Fruit fly (Drosophila melanogaster): ENCODE measurements around the gene CG13895.

Gene CG13895

dm6 chr3L:724518-725341, 16.7 kb upstream of the CG13895 start (continued):
- TF ChIP-seq nom (GFP tag; optimal IDR thresholded peaks at IDR 0.05) (peak; percentile 83), pita (GFP tag; optimal IDR thresholded peaks at IDR 0.05) (no peak), caup (GFP tag; optimal IDR thresholded peaks at IDR 0.05; ENCODE audit: severe bottlenecking) (peak; percentile 62), HLHmδ (GFP tag; optimal IDR thresholded peaks at IDR 0.05) (peak; percentile 80), fd96Cb (tag; optimal IDR thresholded peaks at IDR 0.05) (peak; percentile 93), CG34422 (GFP tag; IDR thresholded peaks at IDR 0.05) (peak; percentile 94), CG1603 (tag; optimal IDR thresholded peaks at IDR 0.05) (peak; percentile 95), danr (GFP tag; IDR thresholded peaks at IDR 0.05) (peak; percentile 87), chm (GFP tag; IDR thresholded peaks at IDR 0.05) (peak; percentile 95), HmgD (GFP tag; optimal IDR thresholded peaks at IDR 0.05) (peak; percentile 44), vvl (GFP tag; IDR thresholded peaks at IDR 0.05) (peak; percentile 97), CG10147 (GFP tag; optimal IDR thresholded peaks at IDR 0.05) (peak; percentile 59), Rfx (GFP tag; IDR thresholded peaks at IDR 0.05) (peak; percentile 82), CG9437 (GFP tag; optimal IDR thresholded peaks at IDR 0.05) (peak; percentile 80), CG7372 (GFP tag; IDR thresholded peaks at IDR 0.05) (peak; percentile 77), CG14710 (tag; optimal IDR thresholded peaks at IDR 0.05) (peak; percentile 97), CG31441 (GFP tag; IDR thresholded peaks at IDR 0.05) (peak; percentile 98), Awh (GFP tag; IDR thresholded peaks at IDR 0.05) (peak; percentile 97), CG2889 (GFP tag; IDR thresholded peaks at IDR 0.05) (peak; percentile 83; the same call in 2 of the 3 replicates), ken (GFP tag; IDR thresholded peaks at IDR 0.05) (peak; percentile 95), CG2120 (GFP tag; optimal IDR thresholded peaks at IDR 0.05) (peak; percentile 49), dpn (GFP tag; optimal IDR thresholded peaks at IDR 0.05) (peak; percentile 89 to 96), da (GFP tag; optimal IDR thresholded peaks at IDR 0.05) (peak; percentile 74), CG6689 (GFP tag; IDR thresholded peaks at IDR 0.05) (peak; percentile 95), CG8089 (GFP tag; optimal IDR thresholded peaks at IDR 0.05) (peak; percentile 95), CG13775 (GFP tag; optimal IDR thresholded peaks at IDR 0.05) (peak; percentile 92), H2.0 (GFP tag; IDR thresholded peaks at IDR 0.05) (peak; percentile 92), ems (GFP tag; optimal IDR thresholded peaks at IDR 0.05) (peak; percentile 92), CTCF (GFP tag; optimal IDR thresholded peaks at IDR 0.05) (peak; percentile 59), Neu2 (GFP tag; optimal IDR thresholded peaks at IDR 0.05; ENCODE audit: borderline replicate concordance) (peak; percentile 90), phol (tag; optimal IDR thresholded peaks at IDR 0.05) (peak; percentile 94), CG12659 (GFP tag; optimal IDR thresholded peaks at IDR 0.05) (peak; percentile 86), Camta (GFP tag; optimal IDR thresholded peaks at IDR 0.05) (peak; percentile 99), CG6765 (GFP tag; optimal IDR thresholded peaks at IDR 0.05) (peak; percentile 36), unc-4 (GFP tag; IDR thresholded peaks at IDR 0.05; ENCODE audit: partially characterized antibody) (no peak), Bgb (GFP tag; IDR thresholded peaks at IDR 0.05; ENCODE audit: partially characterized antibody) (no peak), ase (GFP tag; IDR thresholded peaks at IDR 0.05) (peak; percentile 92), ERR (GFP tag; optimal IDR thresholded peaks at IDR 0.05) (peak; percentile 75), Oli (tag; optimal IDR thresholded peaks at IDR 0.05) (peak; percentile 91), CG4404 (GFP tag; IDR thresholded peaks at IDR 0.05) (peak; percentile 95), en (GFP tag; optimal IDR thresholded peaks at IDR 0.05) (peak; percentile 95), CG14014 (GFP tag; IDR thresholded peaks at IDR 0.05) (peak; percentile 87), Oaz (GFP tag; IDR thresholded peaks at IDR 0.05) (peak; percentile 70), sug (tag; optimal IDR thresholded peaks at IDR 0.05) (no peak), CG6654 (GFP tag; optimal IDR thresholded peaks at IDR 0.05) (peak; percentile 68), wek (GFP tag; optimal IDR thresholded peaks at IDR 0.05) (peak; percentile 84), cas (GFP tag; IDR thresholded peaks at IDR 0.05) (peak; percentile 38; the same call in 1 of the 2 replicates), gfzf (GFP tag; optimal IDR thresholded peaks at IDR 0.05) (no peak)

All from whole organism, embryonic.